Worm (Caenorhabditis elegans) whole organism, L4/young adult: Measurements from ENCODE around the gene R02F11.1.

Experiments
- W03F9.2 ChIP-seq: fragments of 150-350 bp; optimal IDR thresholded peaks from 2 replicates; lab custom pipeline; 2014; ENCODE audit warnings: missing biosample characterization, missing genetic modification characterization
- dao-5 ChIP-seq: sonication (generic microtip); optimal IDR thresholded peaks from 2 replicates; lab custom pipeline; 2016; ENCODE audit warnings: missing genotype, missing genetic modification characterization, moderate library complexity, missing compliant biosample characterization
- him-1 ChIP-seq: sonication (generic microtip); optimal IDR thresholded peaks from 2 replicates; lab custom pipeline; 2016; ENCODE audit warnings: missing genotype, missing genetic modification reagents, missing genetic modification characterization, missing compliant biosample characterization

DNA sequence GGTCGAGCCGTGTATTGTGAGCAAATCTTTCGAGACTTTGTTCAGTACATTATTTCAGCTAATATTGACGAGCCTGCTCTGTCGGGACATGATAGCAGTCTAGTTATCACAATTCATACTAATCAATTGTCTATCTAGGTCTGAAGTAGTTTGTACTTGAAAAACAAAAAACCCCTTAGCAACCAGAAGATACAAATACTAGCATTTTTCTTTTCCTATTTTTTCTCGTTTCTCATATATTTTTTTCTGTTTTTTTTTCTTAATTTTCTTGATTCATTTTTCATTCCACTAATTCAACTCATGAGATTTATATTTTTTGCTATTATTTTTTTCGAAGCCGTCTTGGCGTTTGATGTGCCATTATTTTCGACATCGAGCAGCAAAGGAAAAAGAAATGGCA is 13.7 kb upstream of the R02F11.1 start, which contains the start of gene R02F11.9:
- TF ChIP-seq dao-5 (tag; lab: Kevin White, UChicago) (no peak), W03F9.2 (tag; lab: Kevin White, UChicago) (no peak), him-1 (tag; lab: Kevin White, UChicago) (no peak)
